Worm (Caenorhabditis elegans) whole organism, L3 larva: ENCODE data around the gene Y57G11C.20.

Source experiments
- aly-2 ChIP-seq: fragments of 150-350 bp; optimal IDR thresholded peaks from 2 replicates; lab custom pipeline; 2014; ENCODE audit warnings: missing biosample characterization, missing genetic modification characterization
- elt-1 ChIP-seq: fragments of 150-350 bp; optimal IDR thresholded peaks from 2 replicates; lab custom pipeline; 2014; ENCODE audit warnings: missing biosample characterization, missing genetic modification characterization
- elt-3 ChIP-seq, 3 experiments: fragments of 150-350 bp in 1 of 3; sonication (generic microtip) in 2 of 3; optimal IDR thresholded peaks; 2 replicates in 2 of 3; 4 replicates in 1 of 3; lab custom pipeline; 2014 to 2017; ENCODE audit warnings: missing biosample characterization in 3 of 3, missing genetic modification characterization in 3 of 3
- fos-1 ChIP-seq: fragments of 150-350 bp; optimal IDR thresholded peaks from 2 replicates; lab custom pipeline; 2014; ENCODE audit warnings: missing biosample characterization, missing genetic modification characterization
- lin-15B ChIP-seq: fragments of 150-350 bp; optimal IDR thresholded peaks from 2 replicates; lab custom pipeline; 2014; ENCODE audit warnings: missing biosample characterization, missing genetic modification characterization
- lsy-12 ChIP-seq: sonication (generic microtip); optimal IDR thresholded peaks from 2 replicates; lab custom pipeline; 2016; ENCODE audit warnings: mild to moderate bottlenecking, missing genetic modification characterization, missing compliant biosample characterization
- mml-1 ChIP-seq: fragments of 150-350 bp; sonication (generic microtip); optimal IDR thresholded peaks from 3 replicates; lab custom pipeline; 2014; ENCODE audit warnings: missing biosample characterization, missing genetic modification characterization
- nhr-11 ChIP-seq: fragments of 150-350 bp; optimal IDR thresholded peaks from 2 replicates; lab custom pipeline; 2014; ENCODE audit warnings: missing biosample characterization, missing genetic modification characterization
- nhr-25 ChIP-seq: sonication (generic microtip); optimal IDR thresholded peaks from 2 replicates; lab custom pipeline; 2017; ENCODE audit warnings: missing biosample characterization, missing genetic modification characterization
- sea-2 ChIP-seq: fragments of 150-350 bp; sonication (generic microtip); optimal IDR thresholded peaks from 4 replicates; lab custom pipeline; 2014; ENCODE audit warnings: missing biosample characterization, missing genetic modification reagents, missing genetic modification characterization
- snpc-4 ChIP-seq: fragments of 150-350 bp; optimal IDR thresholded peaks from 2 replicates; lab custom pipeline; 2014; ENCODE audit warnings: missing biosample characterization, missing genetic modification characterization
- unc-39 ChIP-seq: sonication (generic microtip); optimal IDR thresholded peaks from 4 replicates; lab custom pipeline; 2017; ENCODE audit warnings: missing biosample characterization, missing genetic modification characterization
- ztf-4 ChIP-seq: fragments of 150-350 bp; optimal IDR thresholded peaks from 2 replicates; lab custom pipeline; 2014; ENCODE audit warnings: missing biosample characterization, missing genetic modification characterization

- TF ChIP-seq fos-1 (tag; lab: Kevin White, UChicago) (no peak), elt-1 (tag; lab: Kevin White, UChicago) (no peak), snpc-4 (tag; lab: Kevin White, UChicago) (no peak), ztf-4 (no peak), mml-1 (no peak), unc-39 (tag; lab: Kevin White, UChicago) (no peak), lin-15B (tag; lab: Kevin White, UChicago) (no peak), lsy-12 (tag; lab: Kevin White, UChicago) (no peak), nhr-25 (tag; lab: Kevin White, UChicago) (no peak), elt-3 (tag; optimal IDR thresholded peaks at IDR 0.05; lab: Kevin White, UChicago) (no peak), nhr-11 (tag; lab: Kevin White, UChicago) (no peak), sea-2 (GFP tag; lab: Kevin White, UChicago) (no peak), aly-2 (tag; lab: Kevin White, UChicago) (no peak)
These were observed 34.5 kb downstream of the Y57G11C.20 start for ce11 chrIV:14877657-14878056.
